Worm (Caenorhabditis elegans) whole organism, L1 larva: ENCODE data around the gene svop-1.

Source experiments
- C04F5.9 ChIP-seq: sonication (generic microtip); optimal IDR thresholded peaks from 2 replicates; lab custom pipeline; 2016; ENCODE audit warnings: missing genetic modification characterization, missing compliant biosample characterization
- C16A3.4 ChIP-seq: fragments of 150-350 bp; optimal IDR thresholded peaks from 2 replicates; lab custom pipeline; 2014; ENCODE audit warnings: missing biosample characterization, missing genetic modification characterization
- C34B4.2 ChIP-seq: sonication (generic microtip); optimal IDR thresholded peaks from 2 replicates; lab custom pipeline; 2017; ENCODE audit warnings: mild to moderate bottlenecking, missing genetic modification characterization, missing compliant biosample characterization
- F16B12.6 ChIP-seq: fragments of 150-350 bp; optimal IDR thresholded peaks from 2 replicates; lab custom pipeline; 2014; ENCODE audit warnings: missing biosample characterization, missing genetic modification characterization
- Y116A8C.19 ChIP-seq: sonication (generic microtip); optimal IDR thresholded peaks from 2 replicates; lab custom pipeline; 2016; ENCODE audit warnings: missing compliant biosample characterization, missing genetic modification characterization, borderline replicate concordance
- aha-1 ChIP-seq: fragments of 150-350 bp; optimal IDR thresholded peaks from 2 replicates; lab custom pipeline; 2014; ENCODE audit warnings: missing biosample characterization, missing genetic modification characterization
- blmp-1 ChIP-seq: fragments of 150-350 bp; optimal IDR thresholded peaks from 2 replicates; lab custom pipeline; 2014; ENCODE audit warnings: missing biosample characterization, missing genetic modification characterization
- ceh-63 ChIP-seq: fragments of 200-800 bp; sonication (Bioruptor generic); optimal IDR thresholded peaks from 2 replicates; lab custom pipeline; 2018; ENCODE audit warnings: mild to moderate bottlenecking, missing genetic modification characterization, missing compliant biosample characterization
- ceh-82 ChIP-seq, 3 experiments: fragments of 150-350 bp in 1 of 3; sonication (generic microtip) in 2 of 3; optimal IDR thresholded peaks; 2 replicates each; lab custom pipeline; 2014 to 2017; ENCODE audit warnings: missing biosample characterization in 3 of 3, missing genetic modification characterization in 3 of 3
- ceh-88 ChIP-seq: fragments of 200-800 bp; sonication (Bioruptor generic); IDR thresholded peaks from 2 replicates; pipeline ENCODE4 v1.3.6; 2022; ENCODE audit warnings: missing genetic modification characterization, missing compliant biosample characterization
- ceh-90 ChIP-seq: sonication (generic microtip); optimal IDR thresholded peaks from 2 replicates; lab custom pipeline; 2016; ENCODE audit warnings: missing genetic modification characterization, missing compliant biosample characterization
- efl-1 ChIP-seq, 4 experiments: fragments of 150-350 bp; optimal IDR thresholded peaks in 3 of 4; peaks in 1 of 4; 1 replicate in 1 of 4; 2 replicates in 3 of 4; lab custom pipeline; 2014; ENCODE audit warnings: missing biosample characterization in 2 of 4, missing genetic modification characterization in 2 of 4, missing genetic modification reagents in 2 of 4
- efl-3 ChIP-seq: fragments of 200-800 bp; sonication (Bioruptor generic); optimal IDR thresholded peaks from 2 replicates; lab custom pipeline; 2018; ENCODE audit warnings: mild to moderate bottlenecking, missing genetic modification characterization, missing compliant biosample characterization
- egl-27 ChIP-seq, 2 experiments: fragments of 150-350 bp in 1 of 2; sonication (generic microtip); optimal IDR thresholded peaks; 3 replicates each; lab custom pipeline; 2017 to 2018; ENCODE audit warnings: missing biosample characterization in 2 of 2, missing genetic modification characterization in 2 of 2, missing genetic modification reagents in 2 of 2
- ets-5 ChIP-seq: fragments of 200-800 bp; sonication (Bioruptor generic); IDR thresholded peaks from 2 replicates; pipeline ENCODE4 v1.3.6; 2022; ENCODE audit warnings: missing genetic modification characterization, missing compliant biosample characterization
- fkh-10 ChIP-seq: sonication (generic microtip); optimal IDR thresholded peaks from 2 replicates; lab custom pipeline; 2017; ENCODE audit warnings: missing biosample characterization, missing genetic modification reagents, missing genetic modification characterization
- fkh-4 ChIP-seq: sonication (generic microtip); optimal IDR thresholded peaks from 2 replicates; lab custom pipeline; 2016; ENCODE audit warnings: missing compliant biosample characterization, missing genetic modification characterization, borderline replicate concordance
- fkh-8 ChIP-seq: sonication (generic microtip); optimal IDR thresholded peaks from 2 replicates; lab custom pipeline; 2016; ENCODE audit warnings: mild to moderate bottlenecking, missing genetic modification characterization, missing compliant biosample characterization
- fos-1 ChIP-seq: fragments of 150-350 bp; optimal IDR thresholded peaks from 2 replicates; lab custom pipeline; 2014; ENCODE audit warnings: missing biosample characterization, missing genetic modification characterization
- grh-1 ChIP-seq: fragments of 200-800 bp; sonication (Bioruptor generic); IDR thresholded peaks from 2 replicates; pipeline ENCODE4 v1.3.6; 2022; ENCODE audit warnings: missing genetic modification reagents, missing genetic modification characterization, missing compliant biosample characterization
- hlh-4 ChIP-seq: sonication (generic microtip); optimal IDR thresholded peaks from 2 replicates; lab custom pipeline; 2016; ENCODE audit warnings: mild to moderate bottlenecking, missing genetic modification characterization, missing compliant biosample characterization
- hpl-2 ChIP-seq: fragments of 150-350 bp; optimal IDR thresholded peaks from 2 replicates; lab custom pipeline; 2014; ENCODE audit warnings: missing biosample characterization, missing genetic modification reagents, missing genetic modification characterization
- irx-1 ChIP-seq: sonication (generic microtip); optimal IDR thresholded peaks from 2 replicates; lab custom pipeline; 2016; ENCODE audit warnings: missing genetic modification characterization, missing compliant biosample characterization
- isw-1 ChIP-seq: fragments of 200-800 bp; sonication (Bioruptor generic); IDR thresholded peaks from 2 replicates; pipeline ENCODE4 v1.3.6; 2022; ENCODE audit warnings: missing genetic modification characterization, missing compliant biosample characterization
- lin-13 ChIP-seq: fragments of 150-350 bp; optimal IDR thresholded peaks from 2 replicates; lab custom pipeline; 2014; ENCODE audit warnings: missing biosample characterization, missing genetic modification reagents, missing genetic modification characterization
- lin-14 ChIP-seq: fragments of 200-800 bp; sonication (Bioruptor generic); optimal IDR thresholded peaks from 2 replicates; lab custom pipeline; 2018; ENCODE audit warnings: mild to moderate bottlenecking, missing genetic modification characterization, moderate library complexity, missing compliant biosample characterization
- lin-15B ChIP-seq: fragments of 150-350 bp; sonication (generic microtip); optimal IDR thresholded peaks from 3 replicates; lab custom pipeline; 2014; ENCODE audit warnings: missing biosample characterization, missing genetic modification characterization
- lin-35 ChIP-seq, 2 experiments: fragments of 150-350 bp; optimal IDR thresholded peaks; 2 replicates each; lab custom pipeline; 2014; ENCODE audit warnings: missing biosample characterization in 2 of 2, missing genetic modification characterization in 2 of 2, missing genetic modification reagents in 2 of 2
- lin-39 ChIP-seq: fragments of 150-350 bp; optimal IDR thresholded peaks from 2 replicates; lab custom pipeline; 2014; ENCODE audit warnings: missing biosample characterization, missing genetic modification reagents, missing genetic modification characterization
- lir-3 ChIP-seq: sonication (generic microtip); optimal IDR thresholded peaks from 2 replicates; lab custom pipeline; 2016; ENCODE audit warnings: mild to moderate bottlenecking, missing genetic modification characterization, moderate library complexity, missing compliant biosample characterization; ENCODE audit not compliant: poor library complexity
- lsy-2 ChIP-seq, 2 experiments: fragments of 150-350 bp; optimal IDR thresholded peaks; 2 replicates each; lab custom pipeline; 2014; ENCODE audit warnings: missing biosample characterization in 2 of 2, missing genetic modification characterization in 2 of 2
- mab-9 ChIP-seq: fragments of 200-800 bp; sonication (Bioruptor generic); IDR thresholded peaks from 2 replicates; pipeline ENCODE4 v1.3.6; 2022; ENCODE audit warnings: missing genetic modification reagents, missing genetic modification characterization, missing compliant biosample characterization
- mep-1 ChIP-seq: fragments of 150-350 bp; optimal IDR thresholded peaks from 2 replicates; lab custom pipeline; 2014; ENCODE audit warnings: missing biosample characterization, missing genetic modification characterization
- nhr-11 ChIP-seq: fragments of 150-350 bp; optimal IDR thresholded peaks from 2 replicates; lab custom pipeline; 2014; ENCODE audit warnings: missing biosample characterization, missing genetic modification characterization
- nhr-12 ChIP-seq: sonication (generic microtip); optimal IDR thresholded peaks from 2 replicates; lab custom pipeline; 2017; ENCODE audit warnings: missing biosample characterization, missing genetic modification characterization
- nhr-20 ChIP-seq: sonication (generic microtip); optimal IDR thresholded peaks from 2 replicates; lab custom pipeline; 2016; ENCODE audit warnings: mild to moderate bottlenecking, missing genetic modification characterization, missing compliant biosample characterization
- nhr-28 ChIP-seq: fragments of 150-350 bp; optimal IDR thresholded peaks from 2 replicates; lab custom pipeline; 2014; ENCODE audit warnings: missing biosample characterization, missing genetic modification characterization
- nhr-47 ChIP-seq: sonication (generic microtip); optimal IDR thresholded peaks from 2 replicates; lab custom pipeline; 2016; ENCODE audit warnings: mild to moderate bottlenecking, missing genetic modification characterization, moderate library complexity, missing compliant biosample characterization
- nhr-85 ChIP-seq: sonication (generic microtip); peaks from one replicate; lab custom pipeline; 2016; ENCODE audit warnings: missing genetic modification characterization, inconsistent platforms, missing compliant biosample characterization
- pag-3 ChIP-seq: sonication (generic microtip); optimal IDR thresholded peaks from 2 replicates; lab custom pipeline; 2017; ENCODE audit warnings: missing genetic modification characterization, mild to moderate bottlenecking, missing compliant biosample characterization, antibody characterized with exemption, borderline replicate concordance; ENCODE audit not compliant: insufficient read depth
- sup-37 ChIP-seq: fragments of 200-800 bp; sonication (Bioruptor generic); optimal IDR thresholded peaks from 2 replicates; lab custom pipeline; 2018; ENCODE audit warnings: mild to moderate bottlenecking, missing genetic modification characterization, missing compliant biosample characterization
- swsn-7 ChIP-seq: sonication (generic microtip); optimal IDR thresholded peaks from 2 replicates; lab custom pipeline; 2016; ENCODE audit warnings: missing genetic modification characterization, missing compliant biosample characterization
- tlp-1 ChIP-seq: fragments of 150-350 bp; optimal IDR thresholded peaks from 2 replicates; lab custom pipeline; 2014; ENCODE audit warnings: missing biosample characterization, missing genetic modification characterization
- unc-130 ChIP-seq: fragments of 150-350 bp; optimal IDR thresholded peaks from 2 replicates; lab custom pipeline; 2017; ENCODE audit warnings: missing biosample characterization, missing genetic modification characterization, inconsistent platforms
- unc-30 ChIP-seq: sonication (generic microtip); optimal IDR thresholded peaks from 2 replicates; lab custom pipeline; 2017; ENCODE audit warnings: missing biosample characterization, missing genetic modification characterization
- unc-62 ChIP-seq: fragments of 150-350 bp; optimal IDR thresholded peaks from 2 replicates; lab custom pipeline; 2014; ENCODE audit warnings: missing biosample characterization, missing genetic modification reagents, missing genetic modification characterization
- unc-86 ChIP-seq: sonication (generic microtip); optimal IDR thresholded peaks from 2 replicates; lab custom pipeline; 2016; ENCODE audit warnings: missing genetic modification characterization, missing compliant biosample characterization
- unc-98 ChIP-seq: fragments of 200-800 bp; sonication (Bioruptor generic); IDR thresholded peaks from 2 replicates; pipeline ENCODE4 v1.3.6; 2022; ENCODE audit warnings: missing genetic modification characterization, missing compliant biosample characterization
- vab-15 ChIP-seq: sonication (generic microtip); optimal IDR thresholded peaks from 2 replicates; lab custom pipeline; 2017; ENCODE audit warnings: missing genotype, mild to moderate bottlenecking, missing genetic modification characterization, missing compliant biosample characterization
- zag-1 ChIP-seq: fragments of 150-350 bp; optimal IDR thresholded peaks from 2 replicates; lab custom pipeline; 2014; ENCODE audit warnings: missing biosample characterization, missing genetic modification characterization
- ztf-11 ChIP-seq, 2 experiments: sonication (generic microtip); optimal IDR thresholded peaks; 2 replicates each; lab custom pipeline; 2016 to 2017; ENCODE audit warnings: missing genetic modification characterization in 2 of 2, missing biosample characterization in 1 of 2, missing compliant biosample characterization in 1 of 2
- ztf-4 ChIP-seq: fragments of 150-350 bp; optimal IDR thresholded peaks from 2 replicates; lab custom pipeline; 2014; ENCODE audit warnings: missing biosample characterization, missing genetic modification characterization

Gene svop-1

DNA sequence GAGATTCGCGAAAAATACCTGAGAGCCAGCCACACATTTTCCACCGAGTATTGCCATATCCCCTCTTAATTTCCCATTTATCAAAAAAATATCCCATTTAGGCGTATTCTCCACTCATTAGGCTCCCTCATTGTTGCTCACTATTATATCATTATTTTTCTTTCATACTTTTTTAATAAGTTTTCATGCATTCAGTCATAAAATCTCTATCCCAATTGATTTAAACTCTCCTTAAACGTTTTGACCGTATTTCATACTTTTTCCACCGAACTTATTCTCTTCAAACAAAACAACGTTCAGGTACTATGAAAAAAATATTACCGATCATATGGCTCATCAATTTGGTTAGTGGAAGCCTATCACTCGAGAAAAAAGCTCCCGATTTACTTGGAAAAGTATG lies 4.6 kb upstream of the svop-1 start, which contains the start of gene lnkn-1:
Gene lnkn-1, plus strand, starts transcription at position 301 of the 400 bp plus-strand sequence.
- TF ChIP-seq lin-14 (GFP tag; lab: Kevin White, UChicago), result no peak
- TF ChIP-seq nhr-85 (tag; lab: Kevin White, UChicago), result peak; percentile 18
- TF ChIP-seq unc-86, result no peak

DNA sequence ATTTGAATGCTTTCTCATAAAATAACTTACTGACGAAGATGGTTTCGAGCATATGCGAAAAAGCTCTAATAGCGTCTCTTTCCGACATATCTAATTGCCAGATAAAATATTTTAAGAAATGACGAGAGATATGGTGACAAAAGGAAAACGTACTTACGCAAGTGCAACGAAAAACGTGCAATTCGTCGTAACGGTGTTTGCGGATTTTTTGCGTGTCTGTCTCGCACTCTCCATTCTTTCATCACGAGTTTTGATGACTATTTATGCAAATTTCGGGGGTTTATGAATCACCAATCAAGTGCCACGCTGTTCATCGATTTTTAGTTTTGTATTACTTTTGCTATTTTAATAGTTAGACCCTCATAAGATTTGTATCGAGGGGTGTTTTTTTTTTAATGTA lies 3.7 kb upstream of the svop-1 start, which contains the start of gene ZK637.14:
Gene ZK637.14, minus strand, starts transcription at position 201 of the 400 bp plus-strand sequence.
- TF ChIP-seq irx-1 (tag; lab: Kevin White, UChicago) (peak; percentile 1), lin-39 (tag; lab: Kevin White, UChicago) (no peak), sup-37 (GFP tag; lab: Kevin White, UChicago) (no peak), lin-35 (GFP tag; optimal IDR thresholded peaks at IDR 0.05; lab: Kevin White, UChicago) (peak; percentile 61 to 74), ztf-11 (tag; optimal IDR thresholded peaks at IDR 0.05; lab: Kevin White, UChicago) (no peak), ets-5 (no peak), unc-62 (no peak), hlh-4 (no peak), nhr-12 (tag; lab: Kevin White, UChicago) (no peak), fkh-4 (tag; lab: Kevin White, UChicago) (no peak), ztf-4 (tag; lab: Kevin White, UChicago) (no peak), aha-1 (tag; lab: Kevin White, UChicago) (no peak), fkh-8 (tag; lab: Kevin White, UChicago) (peak; percentile 60), nhr-28 (tag; lab: Kevin White, UChicago) (no peak), nhr-11 (tag; lab: Kevin White, UChicago) (no peak), fkh-10 (GFP tag; lab: Kevin White, UChicago) (no peak), zag-1 (tag; lab: Kevin White, UChicago) (no peak), blmp-1 (tag; lab: Kevin White, UChicago) (no peak), C04F5.9 (tag; lab: Kevin White, UChicago) (peak; percentile 41), lsy-2 (tag; optimal IDR thresholded peaks at IDR 0.05; lab: Kevin White, UChicago) (peak; percentile 69 to 73), C34B4.2 (no peak), hpl-2 (GFP tag; lab: Kevin White, UChicago) (no peak), unc-130 (no peak), mep-1 (tag; lab: Kevin White, UChicago) (peak; percentile 87), pag-3 (tag; lab: Kevin White, UChicago) (no peak), tlp-1 (no peak), unc-98 (no peak), swsn-7 (tag; lab: Kevin White, UChicago) (peak; percentile 55), mab-9 (GFP tag; lab: Robert Waterston, UW) (no peak), ceh-82 (tag; optimal IDR thresholded peaks at IDR 0.05; lab: Kevin White, UChicago) (peak in 1 of 3 experiments; percentile 52), nhr-20 (tag; lab: Kevin White, UChicago) (peak; percentile 55), F16B12.6 (peak; percentile 91), isw-1 (GFP tag; lab: Robert Waterston, UW) (peak; percentile 26), Y116A8C.19 (tag; lab: Kevin White, UChicago) (no peak), lin-13 (no peak), egl-27 (tag; optimal IDR thresholded peaks at IDR 0.05; lab: Kevin White, UChicago) (no peak), lir-3 (peak; percentile 39), ceh-90 (no peak), ceh-63 (no peak), ceh-88 (GFP tag; lab: Robert Waterston, UW) (no peak), grh-1 (GFP tag; lab: Robert Waterston, UW) (no peak), efl-3 (GFP tag; lab: Kevin White, UChicago) (no peak), efl-1 (optimal IDR thresholded peaks at IDR 0.05; lab: Kevin White, UChicago) (peak; percentile 62 to 63), efl-1 (GFP tag; optimal IDR thresholded peaks at IDR 0.05 in 1 of 2; lab: Kevin White, UChicago) (peak; percentile 66 to 96), vab-15 (tag; lab: Kevin White, UChicago) (no peak), lin-15B (tag; lab: Kevin White, UChicago) (no peak), nhr-47 (peak; percentile 56), C16A3.4 (tag; lab: Kevin White, UChicago) (peak; percentile 38), unc-30 (no peak), fos-1 (peak; percentile 25)
